Worm (Caenorhabditis elegans): ENCODE data around the gene puf-5.

DNA sequence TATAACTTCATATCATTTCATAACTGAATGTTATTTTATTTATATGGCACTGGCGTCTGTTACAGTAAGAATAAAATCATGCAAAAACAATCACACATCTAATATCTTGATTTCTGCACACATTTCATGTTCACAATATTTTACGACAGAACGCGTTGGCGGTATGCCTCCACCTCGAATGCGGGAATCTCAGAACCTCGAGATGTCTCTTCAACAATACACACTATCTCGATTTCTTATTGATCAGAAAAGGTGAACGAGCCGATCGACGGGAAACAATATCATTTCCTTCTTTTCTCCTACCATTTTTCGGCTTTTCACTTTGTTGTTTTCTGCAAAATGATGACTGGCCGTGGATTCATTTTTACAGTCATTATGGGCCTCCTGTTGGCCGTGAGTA is 32.3 kb downstream of the puf-5 start, which contains the start of gene F28C6.10:
- TF ChIP-seq dao-5 (tag; optimal IDR thresholded peaks at IDR 0.05) (no peak), W03F9.2 (tag; optimal IDR thresholded peaks at IDR 0.05) (no peak), him-1 (tag; optimal IDR thresholded peaks at IDR 0.05) (no peak)

Data from whole organism, L4/young adult.